Fruit fly (Drosophila melanogaster): ENCODE data around the gene toc.

Gene toc

dm6 chr2L:3092535-3092934, 52.1 kb downstream of the toc start:
- TF ChIP-seq fd85E (GFP tag; optimal IDR thresholded peaks at IDR 0.05) (no peak), salr (GFP tag; optimal IDR thresholded peaks at IDR 0.05) (no peak), Sox102F (GFP tag; optimal IDR thresholded peaks at IDR 0.05) (peak; percentile 2), cyc (GFP tag; optimal IDR thresholded peaks at IDR 0.05) (no peak), CG1621 (tag; optimal IDR thresholded peaks at IDR 0.05) (no peak), Smox (GFP tag; optimal IDR thresholded peaks at IDR 0.05) (peak; percentile 31), vri (GFP tag; optimal IDR thresholded peaks at IDR 0.05) (no peak), CG6163 (GFP tag; IDR thresholded peaks at IDR 0.05) (no peak), CG3919 (GFP tag; optimal IDR thresholded peaks at IDR 0.05) (no peak), CG11902 (GFP tag; optimal IDR thresholded peaks at IDR 0.05) (no peak), CG15336 (GFP tag; IDR thresholded peaks at IDR 0.05) (peak; percentile 64), acj6 (GFP tag; optimal IDR thresholded peaks at IDR 0.05) (no peak), Sox15 (GFP tag; optimal IDR thresholded peaks at IDR 0.05) (no peak), CG11294 (GFP tag; IDR thresholded peaks at IDR 0.05) (no peak), Hr39 (GFP tag; optimal IDR thresholded peaks at IDR 0.05) (peak; percentile 34), CG31627 (GFP tag; optimal IDR thresholded peaks at IDR 0.05) (peak; percentile 40), CG34406 (GFP tag; optimal IDR thresholded peaks at IDR 0.05) (no peak), CG10669 (GFP tag; optimal IDR thresholded peaks at IDR 0.05) (no peak), CG8319 (GFP tag; optimal IDR thresholded peaks at IDR 0.05) (no peak), CG7368 (GFP tag; optimal IDR thresholded peaks at IDR 0.05) (no peak), Lpt (GFP tag; optimal IDR thresholded peaks at IDR 0.05) (no peak), CG6808 (GFP tag; optimal IDR thresholded peaks at IDR 0.05) (no peak), Sox14 (GFP tag; optimal IDR thresholded peaks at IDR 0.05) (peak; percentile 1), Eip93F (GFP tag; optimal IDR thresholded peaks at IDR 0.05) (no peak), lz (GFP tag; optimal IDR thresholded peaks at IDR 0.05) (peak; percentile 33), fkh (GFP tag; optimal IDR thresholded peaks at IDR 0.05) (no peak), CG16779 (tag; optimal IDR thresholded peaks at IDR 0.05) (no peak), topi (GFP tag; optimal IDR thresholded peaks at IDR 0.05) (peak; percentile 38), Eip78C (GFP tag) (peak; percentile 79), CG6276 (GFP tag; optimal IDR thresholded peaks at IDR 0.05) (peak; percentile 8), CG10631 (GFP tag; optimal IDR thresholded peaks at IDR 0.05) (no peak), fd59A (GFP tag; optimal IDR thresholded peaks at IDR 0.05) (no peak), CG3032 (tag; optimal IDR thresholded peaks at IDR 0.05) (no peak), svp (GFP tag) (no peak), CG9139 (GFP tag; optimal IDR thresholded peaks at IDR 0.05) (no peak), OdsH (GFP tag; optimal IDR thresholded peaks at IDR 0.05) (peak; percentile 9), ss (GFP tag; optimal IDR thresholded peaks at IDR 0.05) (no peak), Hr38 (GFP tag; optimal IDR thresholded peaks at IDR 0.05) (no peak), dsx (GFP tag; optimal IDR thresholded peaks at IDR 0.05; ENCODE audit: poor library complexity, severe bottlenecking) (no peak), achi (GFP tag; optimal IDR thresholded peaks at IDR 0.05) (no peak), CG8119 (GFP tag; IDR thresholded peaks at IDR 0.05) (peak; percentile 47; the same call in 2 of the 3 replicates), Hr4 (GFP tag; optimal IDR thresholded peaks at IDR 0.05) (peak; percentile 65), eg (GFP tag; IDR thresholded peaks at IDR 0.05) (peak; percentile 51; the same call in 2 of the 3 replicates), spab (GFP tag; optimal IDR thresholded peaks at IDR 0.05) (no peak), CG6854 (GFP tag; optimal IDR thresholded peaks at IDR 0.05) (no peak), esn (GFP tag; optimal IDR thresholded peaks at IDR 0.05) (peak; percentile 41), pdm3 (GFP tag; optimal IDR thresholded peaks at IDR 0.05) (no peak), Blimp-1 (GFP tag; optimal IDR thresholded peaks at IDR 0.05) (no peak), Met (GFP tag; optimal IDR thresholded peaks at IDR 0.05) (peak; percentile 37), dac (GFP tag; optimal IDR thresholded peaks at IDR 0.05) (no peak), CG4318 (GFP tag; optimal IDR thresholded peaks at IDR 0.05) (peak; percentile 27), Ets96B (tag; optimal IDR thresholded peaks at IDR 0.05) (no peak), CG11762 (GFP tag; optimal IDR thresholded peaks at IDR 0.05; ENCODE audit: insufficient read depth) (no peak)
